Fruit fly (Drosophila melanogaster): Measurements from ENCODE around the gene Klp31E.

The Klp31E gene

DNA sequence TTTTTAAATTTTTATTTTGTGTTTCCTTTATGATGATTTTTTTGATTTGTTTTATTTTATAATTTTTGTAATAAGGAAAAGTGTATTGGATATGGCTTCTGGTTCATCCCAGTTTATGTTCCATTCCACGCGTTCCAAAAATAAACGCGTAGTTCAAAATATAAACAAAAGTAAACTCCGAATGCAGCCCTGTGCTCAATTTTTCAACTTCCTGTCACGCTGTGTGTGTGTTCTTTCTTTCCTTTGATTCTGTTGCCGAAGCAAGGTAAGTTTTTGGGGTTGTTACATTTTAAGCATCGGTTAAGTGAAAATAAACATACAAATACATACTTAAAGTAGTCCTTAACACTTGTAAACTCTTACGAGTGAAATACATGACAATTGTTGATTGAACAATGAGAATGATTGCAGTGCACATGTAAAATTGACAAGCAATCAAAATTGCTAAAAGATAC is 5.7 kb upstream of the Klp31E start, which contains the start of the genes Ip259 and RpS27A (continued):
- TF ChIP-seq dysf (GFP tag; IDR thresholded peaks at IDR 0.05) (peak; percentile 77; the same call in 1 of the 3 replicates), CG18619 (GFP tag; optimal IDR thresholded peaks at IDR 0.05) (peak; percentile 84), CG13775 (GFP tag; optimal IDR thresholded peaks at IDR 0.05) (peak; percentile 87), oc (tag; optimal IDR thresholded peaks at IDR 0.05) (no peak), bbx (GFP tag; IDR thresholded peaks at IDR 0.05; ENCODE audit: partially characterized antibody) (peak; percentile 34; the same call in 1 of the 2 replicates), scrt (GFP tag; optimal IDR thresholded peaks at IDR 0.05) (peak; percentile 74), dmrt99B (tag; optimal IDR thresholded peaks at IDR 0.05) (no peak), nom (GFP tag; optimal IDR thresholded peaks at IDR 0.05) (peak; percentile 83), croc (GFP tag; conservative IDR thresholded peaks at IDR 0.05) (peak; percentile 61), fd102C (GFP tag; optimal IDR thresholded peaks at IDR 0.05) (peak; percentile 2), CG6765 (GFP tag; optimal IDR thresholded peaks at IDR 0.05) (peak; percentile 86), Gug (GFP tag; IDR thresholded peaks at IDR 0.05) (no peak; the same call in 3 of the 4 replicates), CG17829 (tag; optimal IDR thresholded peaks at IDR 0.05) (peak; percentile 46), CG7357 (GFP tag; IDR thresholded peaks at IDR 0.05) (peak; percentile 61; the same call in 1 of the 3 replicates), CG2129 (GFP tag; IDR thresholded peaks at IDR 0.05; ENCODE audit: partially characterized antibody) (no peak), CG34422 (GFP tag; IDR thresholded peaks at IDR 0.05) (peak; percentile 83; the same call in 2 of the 3 replicates), eve (GFP tag; optimal IDR thresholded peaks at IDR 0.05) (peak in 1 of 2 experiments; percentile 77), CG9437 (GFP tag; optimal IDR thresholded peaks at IDR 0.05) (peak; percentile 74), CG17568 (GFP tag; optimal IDR thresholded peaks at IDR 0.05) (peak; percentile 64), Ravus (GFP tag; IDR thresholded peaks at IDR 0.05) (no peak), CG2199 (GFP tag; IDR thresholded peaks at IDR 0.05) (no peak), fd96Cb (tag; optimal IDR thresholded peaks at IDR 0.05) (peak; percentile 42), NK7.1 (GFP tag; optimal IDR thresholded peaks at IDR 0.05) (peak; percentile 44), CG6854 (GFP tag; optimal IDR thresholded peaks at IDR 0.05) (peak; percentile 71), CG16813 (GFP tag; IDR thresholded peaks at IDR 0.05; ENCODE audit: partially characterized antibody) (no peak), Hr78 (GFP tag; optimal IDR thresholded peaks at IDR 0.05) (no peak), CG1233 (GFP tag; optimal IDR thresholded peaks at IDR 0.05) (peak; percentile 89), bab2 (GFP tag; optimal IDR thresholded peaks at IDR 0.05) (peak; percentile 1), CG11398 (GFP tag; optimal IDR thresholded peaks at IDR 0.05) (peak; percentile 67), CG1647 (GFP tag; optimal IDR thresholded peaks at IDR 0.05) (peak; percentile 64), CG14014 (GFP tag; IDR thresholded peaks at IDR 0.05) (peak; percentile 65; the same call in 1 of the 2 replicates), Atf3 (GFP tag; optimal IDR thresholded peaks at IDR 0.05) (peak; percentile 61), luna (GFP tag; optimal IDR thresholded peaks at IDR 0.05) (peak; percentile 56), CG2712 (tag; optimal IDR thresholded peaks at IDR 0.05) (peak; percentile 79), sd (tag; optimal IDR thresholded peaks at IDR 0.05) (no peak), CG16863 (GFP tag; optimal IDR thresholded peaks at IDR 0.05) (peak; percentile 47), stwl (tag; optimal IDR thresholded peaks at IDR 0.05) (peak; percentile 30), CG12236 (GFP tag; optimal IDR thresholded peaks at IDR 0.05) (peak; percentile 9), mirr (GFP tag; optimal IDR thresholded peaks at IDR 0.05) (peak; percentile 79), gcm2 (GFP tag; optimal IDR thresholded peaks at IDR 0.05) (peak; percentile 10), Stat92E (GFP tag; optimal IDR thresholded peaks at IDR 0.05) (peak in 1 of 3 experiments; percentile 65), CG31441 (GFP tag; IDR thresholded peaks at IDR 0.05) (no peak; the same call in 1 of the 2 replicates), CTCF (GFP tag; optimal IDR thresholded peaks at IDR 0.05) (no peak), Xrp1 (GFP tag; IDR thresholded peaks at IDR 0.05) (no peak), CG5245 (GFP tag; optimal IDR thresholded peaks at IDR 0.05) (peak; percentile 7), Nf-YA (GFP tag; IDR thresholded peaks at IDR 0.05) (peak; percentile 67), Jarid2 (GFP tag; optimal IDR thresholded peaks at IDR 0.05) (no peak), HLH3B (GFP tag; IDR thresholded peaks at IDR 0.05) (peak; percentile 73; the same call in 1 of the 2 replicates), vvl (GFP tag; IDR thresholded peaks at IDR 0.05) (peak; percentile 87), CG11093 (GFP tag; IDR thresholded peaks at IDR 0.05) (no peak)

All from whole organism, embryonic.